Worm (Caenorhabditis elegans) whole organism, L2 larva: ENCODE results near the gene cwp-1.

Experiments
- C34F6.9 ChIP-seq: fragments of 150-350 bp; optimal IDR thresholded peaks from 2 replicates; lab custom pipeline; 2014; ENCODE audit warnings: missing biosample characterization, missing genetic modification characterization
- elt-1 ChIP-seq: fragments of 150-350 bp; optimal IDR thresholded peaks from 2 replicates; lab custom pipeline; 2014; ENCODE audit warnings: missing biosample characterization, missing genetic modification characterization
- lin-13 ChIP-seq: fragments of 150-350 bp; optimal IDR thresholded peaks from 2 replicates; lab custom pipeline; 2014; ENCODE audit warnings: missing biosample characterization, missing genetic modification reagents, missing genetic modification characterization
- nhr-237 ChIP-seq: fragments of 150-350 bp; optimal IDR thresholded peaks from 2 replicates; lab custom pipeline; 2014; ENCODE audit warnings: missing biosample characterization, missing genetic modification characterization
- sma-9 ChIP-seq, 2 experiments: fragments of 150-350 bp in 1 of 2; sonication (generic microtip) in 1 of 2; optimal IDR thresholded peaks; 2 replicates each; lab custom pipeline; 2014 to 2016; ENCODE audit warnings: missing genetic modification characterization in 2 of 2, mild to moderate bottlenecking in 1 of 2, missing biosample characterization in 1 of 2, missing compliant biosample characterization in 1 of 2, missing genetic modification reagents in 1 of 2, moderate library complexity in 1 of 2
- unc-62 ChIP-seq: fragments of 150-350 bp; optimal IDR thresholded peaks from 2 replicates; lab custom pipeline; 2014; ENCODE audit warnings: missing biosample characterization, missing genetic modification reagents, missing genetic modification characterization

DNA sequence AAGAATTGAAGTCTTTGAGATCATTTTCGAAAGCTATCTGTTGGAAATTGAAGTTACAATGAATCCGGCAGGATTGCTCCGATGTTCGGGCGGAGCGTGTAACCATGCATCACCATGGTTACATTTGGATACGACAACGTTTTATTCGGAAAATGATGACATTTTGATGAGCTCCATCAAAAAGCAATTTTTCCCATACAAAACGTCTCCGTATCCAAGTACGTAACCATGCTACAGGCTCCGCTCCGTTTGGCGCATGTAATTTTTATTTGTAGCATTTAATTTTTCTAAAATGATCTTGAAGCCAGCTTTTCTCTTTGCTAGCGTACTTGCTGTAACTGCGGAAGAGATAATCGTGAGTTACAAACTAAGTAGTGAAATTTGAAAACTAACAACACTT lies 1.5 kb upstream of the cwp-1 start, which contains the start of the genes cwp-2 and cwp-3:
- TF ChIP-seq C34F6.9 (tag; lab: Kevin White, UChicago) (no peak), unc-62 (GFP tag; lab: Kevin White, UChicago) (no peak), nhr-237 (tag; lab: Kevin White, UChicago) (no peak), elt-1 (tag; lab: Kevin White, UChicago) (no peak), sma-9 (GFP tag; optimal IDR thresholded peaks at IDR 0.05; lab: Kevin White, UChicago) (no peak), sma-9 (tag; optimal IDR thresholded peaks at IDR 0.05; lab: Kevin White, UChicago) (no peak), lin-13 (GFP tag; lab: Kevin White, UChicago) (no peak)
